Fruit fly (Drosophila melanogaster) whole organism, embryonic: ENCODE results near the gene CG43814.

Experiments used
- Atf-2 ChIP-seq: fragments of 200-800 bp; sonication (Bioruptor generic); optimal IDR thresholded peaks from 2 replicates; lab custom pipeline; 2016; ENCODE audit warnings: missing biosample characterization, missing genetic modification characterization
- Bgb ChIP-seq: fragments of 200-800 bp; sonication (Bioruptor generic); IDR thresholded peaks from 2 replicates; pipeline ENCODE4 v1.3.6; 2022; ENCODE audit warnings: missing biosample characterization, missing genetic modification characterization; ENCODE audit not compliant: partially characterized antibody
- CG10274 ChIP-seq: fragments of 200-800 bp; sonication (Bioruptor generic); optimal IDR thresholded peaks from 3 replicates; lab custom pipeline; 2017; ENCODE audit warnings: missing biosample characterization, mild to moderate bottlenecking, missing genetic modification characterization
- CG10543 ChIP-seq: fragments of 200-800 bp; sonication (Bioruptor generic); optimal IDR thresholded peaks from 3 replicates; lab custom pipeline; 2017; ENCODE audit warnings: missing biosample characterization, mild to moderate bottlenecking, missing genetic modification characterization, moderate library complexity
- CG11456 ChIP-seq: fragments of 200-800 bp; sonication (Bioruptor generic); IDR thresholded peaks from 3 replicates; pipeline ENCODE4 v1.3.6; 2022; ENCODE audit warnings: missing biosample characterization, missing genetic modification characterization
- CG12659 ChIP-seq: fragments of 200-800 bp; sonication (Bioruptor generic); optimal IDR thresholded peaks from 3 replicates; lab custom pipeline; 2017; ENCODE audit warnings: mild to moderate bottlenecking, missing biosample characterization, missing genetic modification reagents, missing genetic modification characterization
- CG14667 ChIP-seq: fragments of 200-800 bp; sonication (Bioruptor generic); IDR thresholded peaks from 2 replicates; pipeline ENCODE4 v1.3.6; 2022; ENCODE audit warnings: missing biosample characterization, missing genetic modification characterization
- CG17385 ChIP-seq: fragments of 200-800 bp; sonication (Bioruptor generic); optimal IDR thresholded peaks from 3 replicates; lab custom pipeline; 2018; ENCODE audit warnings: missing biosample characterization, mild to moderate bottlenecking, missing genetic modification characterization
- CG18262 ChIP-seq: fragments of 200-800 bp; optimal IDR thresholded peaks from 3 replicates; lab custom pipeline; 2019; ENCODE audit warnings: missing biosample characterization, mild to moderate bottlenecking, missing genetic modification characterization, moderate library complexity
- CG18764 ChIP-seq: fragments of 200-800 bp; sonication (Bioruptor generic); optimal IDR thresholded peaks from 3 replicates; lab custom pipeline; 2016; ENCODE audit warnings: missing biosample characterization, missing genetic modification characterization
- CG31441 ChIP-seq: fragments of 200-800 bp; sonication (Bioruptor generic); IDR thresholded peaks from 2 replicates; pipeline ENCODE4 v1.3.6; 2022; ENCODE audit warnings: missing biosample characterization, missing genetic modification characterization
- CG3407 ChIP-seq: fragments of 200-800 bp; sonication (Bioruptor generic); optimal IDR thresholded peaks from 2 replicates; lab custom pipeline; 2018; ENCODE audit warnings: missing biosample characterization, mild to moderate bottlenecking, missing genetic modification characterization
- CG34376 ChIP-seq: fragments of 200-800 bp; sonication (Bioruptor generic); optimal IDR thresholded peaks from 2 replicates; lab custom pipeline; 2018; ENCODE audit warnings: missing biosample characterization, mild to moderate bottlenecking, missing genetic modification characterization
- CG42726 ChIP-seq: fragments of 200-800 bp; sonication (Bioruptor generic); IDR thresholded peaks from 2 replicates; pipeline ENCODE4 v1.3.6; 2022; ENCODE audit warnings: missing biosample characterization, missing genetic modification characterization; ENCODE audit not compliant: partially characterized antibody
- CG4617 ChIP-seq: fragments of 200-800 bp; sonication (Bioruptor generic); optimal IDR thresholded peaks from 3 replicates; lab custom pipeline; 2016; ENCODE audit warnings: missing biosample characterization, missing genetic modification characterization, borderline replicate concordance
- CG7357 ChIP-seq: fragments of 200-800 bp; sonication (Bioruptor generic); IDR thresholded peaks from 3 replicates; pipeline ENCODE4 v1.3.6; 2022; ENCODE audit warnings: missing biosample characterization, missing genetic modification characterization
- CG7745 ChIP-seq: fragments of 200-800 bp; sonication (Bioruptor generic); optimal IDR thresholded peaks from 2 replicates; lab custom pipeline; 2018; ENCODE audit warnings: missing biosample characterization, mild to moderate bottlenecking, missing genetic modification characterization, moderate library complexity
- CG9437 ChIP-seq: fragments of 200-800 bp; sonication (Bioruptor generic); optimal IDR thresholded peaks from 2 replicates; lab custom pipeline; 2018; ENCODE audit warnings: missing biosample characterization, mild to moderate bottlenecking, missing genetic modification characterization
- CrebB ChIP-seq: fragments of 200-800 bp; sonication (Bioruptor generic); optimal IDR thresholded peaks from 3 replicates; lab custom pipeline; 2018; ENCODE audit warnings: missing biosample characterization, mild to moderate bottlenecking, missing genetic modification characterization
- Dbx ChIP-seq: fragments of 200-800 bp; sonication (Bioruptor generic); IDR thresholded peaks from 3 replicates; pipeline ENCODE4 v1.3.6; 2022; ENCODE audit warnings: missing biosample characterization, missing genetic modification characterization
- Deaf1 ChIP-seq: fragments of 200-800 bp; optimal IDR thresholded peaks from 3 replicates; lab custom pipeline; 2019; ENCODE audit warnings: missing biosample characterization, mild to moderate bottlenecking, missing genetic modification characterization, moderate library complexity
- Dref ChIP-seq: fragments of 200-800 bp; sonication (Bioruptor generic); IDR thresholded peaks from 2 replicates; pipeline ENCODE4 v1.3.6; 2022; ENCODE audit warnings: missing biosample characterization, missing genetic modification characterization
- Fer2 ChIP-seq: fragments of 200-800 bp; sonication (Bioruptor generic); optimal IDR thresholded peaks from 2 replicates; lab custom pipeline; 2018; ENCODE audit warnings: missing biosample characterization, mild to moderate bottlenecking, missing genetic modification characterization, moderate library complexity
- HmgD ChIP-seq: fragments of 200-800 bp; sonication (Bioruptor generic); optimal IDR thresholded peaks from 3 replicates; lab custom pipeline; 2016; ENCODE audit warnings: missing biosample characterization, missing genetic modification characterization
- Hmr ChIP-seq: fragments of 200-800 bp; sonication (Bioruptor generic); optimal IDR thresholded peaks from 3 replicates; lab custom pipeline; 2017; ENCODE audit warnings: mild to moderate bottlenecking, missing biosample characterization, missing genetic modification reagents, missing genetic modification characterization
- Jarid2 ChIP-seq: fragments of 200-800 bp; sonication (Bioruptor generic); optimal IDR thresholded peaks from 3 replicates; lab custom pipeline; 2017; ENCODE audit warnings: mild to moderate bottlenecking, missing biosample characterization, missing genetic modification reagents, missing genetic modification characterization
- Med ChIP-seq: fragments of 200-800 bp; sonication (Bioruptor generic); peaks from one replicate; lab custom pipeline; 2016; ENCODE audit warnings: missing biosample characterization, missing genetic modification characterization, mild to moderate bottlenecking, inconsistent platforms, moderate library complexity
- Sox100B ChIP-seq: fragments of 200-800 bp; sonication (Bioruptor generic); optimal IDR thresholded peaks from 3 replicates; lab custom pipeline; 2018; ENCODE audit warnings: missing biosample characterization, mild to moderate bottlenecking, missing genetic modification characterization
- Ssrp ChIP-seq: fragments of 200-800 bp; sonication (Bioruptor generic); optimal IDR thresholded peaks from 2 replicates; lab custom pipeline; 2018; ENCODE audit warnings: missing biosample characterization, mild to moderate bottlenecking, missing genetic modification characterization, moderate library complexity
- ab ChIP-seq: fragments of 200-800 bp; sonication (Bioruptor generic); optimal IDR thresholded peaks from 2 replicates; lab custom pipeline; 2016; ENCODE audit warnings: missing biosample characterization, missing genetic modification characterization
- abd-A ChIP-seq: fragments of 200-800 bp; sonication (Bioruptor generic); optimal IDR thresholded peaks from 3 replicates; lab custom pipeline; 2019; ENCODE audit warnings: missing biosample characterization, mild to moderate bottlenecking, missing genetic modification characterization, moderate library complexity
- chinmo ChIP-seq: fragments of 200-800 bp; sonication (Bioruptor generic); IDR thresholded peaks from 4 replicates; pipeline ENCODE4 v1.3.6; 2022; ENCODE audit warnings: missing biosample characterization, missing genetic modification characterization; ENCODE audit not compliant: partially characterized antibody
- ci ChIP-seq: fragments of 200-800 bp; sonication (Bioruptor generic); IDR thresholded peaks from 3 replicates; pipeline ENCODE4 v1.3.6; 2022; ENCODE audit warnings: missing biosample characterization, missing genetic modification characterization
- corto ChIP-seq: fragments of 200-800 bp; sonication (Bioruptor generic); optimal IDR thresholded peaks from 2 replicates; lab custom pipeline; 2016; ENCODE audit warnings: missing biosample characterization, mild to moderate bottlenecking, missing genetic modification characterization, moderate library complexity
- crol ChIP-seq: fragments of 200-800 bp; sonication (Bioruptor generic); IDR thresholded peaks from 2 replicates; pipeline ENCODE4 v1.3.6; 2022; ENCODE audit warnings: missing biosample characterization, missing genetic modification characterization
- da ChIP-seq: fragments of 200-800 bp; sonication (Bioruptor generic); optimal IDR thresholded peaks from 2 replicates; lab custom pipeline; 2016; ENCODE audit warnings: missing biosample characterization, missing genetic modification characterization
- ewg ChIP-seq: fragments of 200-800 bp; sonication (Bioruptor generic); optimal IDR thresholded peaks from 3 replicates; lab custom pipeline; 2017; ENCODE audit warnings: mild to moderate bottlenecking, missing biosample characterization, missing genetic modification reagents, missing genetic modification characterization
- gfzf ChIP-seq: fragments of 200-800 bp; sonication (Bioruptor generic); optimal IDR thresholded peaks from 2 replicates; lab custom pipeline; 2016; ENCODE audit warnings: missing biosample characterization, mild to moderate bottlenecking, missing genetic modification characterization, moderate library complexity
- grn ChIP-seq: fragments of 200-800 bp; sonication (Bioruptor generic); optimal IDR thresholded peaks from 3 replicates; lab custom pipeline; 2017; ENCODE audit warnings: missing biosample characterization, missing genetic modification characterization
- ind ChIP-seq: fragments of 200-800 bp; sonication (Bioruptor generic); optimal IDR thresholded peaks from 3 replicates; lab custom pipeline; 2016; ENCODE audit warnings: missing biosample characterization, missing genetic modification characterization
- lilli ChIP-seq: fragments of 200-800 bp; sonication (Bioruptor generic); optimal IDR thresholded peaks from 3 replicates; lab custom pipeline; 2016; ENCODE audit warnings: missing biosample characterization, missing genetic modification characterization
- odd ChIP-seq: fragments of 200-800 bp; sonication (Bioruptor generic); optimal IDR thresholded peaks from 2 replicates; lab custom pipeline; 2017; ENCODE audit warnings: missing biosample characterization, mild to moderate bottlenecking, missing genetic modification characterization
- pnt ChIP-seq: fragments of 200-800 bp; sonication (Bioruptor generic); optimal IDR thresholded peaks from 3 replicates; lab custom pipeline; 2016; ENCODE audit warnings: missing biosample characterization, missing genetic modification characterization
- sc ChIP-seq, 3 experiments: fragments of >200 bp in 2 of 3; fragments of 200-800 bp in 1 of 3; sonication (Bioruptor generic) in 1 of 3; optimal IDR thresholded peaks; 2 replicates in 2 of 3; 3 replicates in 1 of 3; lab custom pipeline; 2017; ENCODE audit warnings: mild to moderate bottlenecking in 1 of 3, missing biosample characterization in 1 of 3, missing genetic modification characterization in 1 of 3, missing genetic modification reagents in 1 of 3
- scrt ChIP-seq: fragments of 200-800 bp; sonication (Bioruptor generic); optimal IDR thresholded peaks from 2 replicates; lab custom pipeline; 2018; ENCODE audit warnings: missing biosample characterization, mild to moderate bottlenecking, missing genetic modification characterization, moderate library complexity
- sqz ChIP-seq: fragments of 200-800 bp; sonication (Bioruptor generic); optimal IDR thresholded peaks from 3 replicates; lab custom pipeline; 2018; ENCODE audit warnings: missing biosample characterization, mild to moderate bottlenecking, missing genetic modification characterization
- sug ChIP-seq: fragments of 200-800 bp; optimal IDR thresholded peaks from 2 replicates; lab custom pipeline; 2019; ENCODE audit warnings: missing biosample characterization, mild to moderate bottlenecking, missing genetic modification characterization, moderate library complexity
- z ChIP-seq: fragments of 200-800 bp; sonication (Bioruptor generic); IDR thresholded peaks from 3 replicates; pipeline ENCODE4 v1.3.6; 2022; ENCODE audit warnings: missing biosample characterization, missing genetic modification characterization
- zfh1 ChIP-seq: fragments of 200-800 bp; sonication (Bioruptor generic); IDR thresholded peaks from 3 replicates; pipeline ENCODE4 v1.3.6; 2022; ENCODE audit warnings: missing biosample characterization, missing genetic modification characterization

The CG43814 gene

DNA sequence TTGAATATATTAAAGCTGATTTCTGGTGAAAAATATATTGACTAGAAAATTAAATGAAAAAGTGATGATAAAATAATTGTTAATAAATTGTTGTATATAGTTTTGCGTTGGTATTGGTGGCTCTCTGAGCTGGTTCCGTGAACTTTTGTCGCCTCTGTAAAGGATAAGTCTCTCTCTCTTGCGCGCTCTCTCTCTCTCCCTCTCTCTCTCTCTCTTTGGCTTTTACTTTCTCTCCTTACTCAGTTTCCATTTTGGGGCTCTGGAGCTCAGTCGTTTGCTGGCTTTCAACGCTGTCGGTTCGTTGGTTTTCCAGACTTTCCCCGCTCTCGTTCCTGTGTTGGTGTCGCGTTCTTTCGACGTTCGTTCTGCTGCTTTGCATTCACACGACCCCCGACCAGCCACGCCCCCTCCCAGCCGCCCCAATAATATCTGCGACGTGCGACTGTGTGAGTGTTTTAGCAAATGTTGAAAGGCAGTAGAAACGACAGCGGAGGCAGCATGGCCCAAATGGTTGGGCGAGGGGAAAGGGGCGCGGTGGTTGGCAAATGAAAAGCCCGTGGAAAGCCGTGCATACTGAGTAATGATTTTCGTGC, 39.9 kb upstream of the CG43814 start, which contains the start of gene CG17321 (continued):
- 0 out of 4 replicates have a peak, but pooled peaks have one; percentile 29 for TF ChIP-seq chinmo
- TF ChIP-seq CG7745 (tag; lab: Kevin White, UChicago): no peak
- no peak; the same call in 2 of the 3 replicates for TF ChIP-seq ci (GFP tag; lab: Robert Waterston, UW)
- no peak for TF ChIP-seq sc (optimal IDR thresholded peaks at IDR 0.05; lab: Kevin White, UChicago)
- TF ChIP-seq sc (GFP tag; optimal IDR thresholded peaks at IDR 0.05; lab: Kevin White, UChicago): no peak
- TF ChIP-seq crol: peak; percentile 68
- TF ChIP-seq CrebB (tag; lab: Kevin White, UChicago): no peak
- no peak for TF ChIP-seq odd (GFP tag; lab: Kevin White, UChicago)
- peak; percentile 51 for TF ChIP-seq ewg
- TF ChIP-seq CG18262 (tag; lab: Kevin White, UChicago): no peak
- no peak for TF ChIP-seq CG9437 (GFP tag; lab: Kevin White, UChicago)
- TF ChIP-seq Bgb (GFP tag; lab: Robert Waterston, UW): peak; percentile 27; the same call in 1 of the 2 replicates
- no peak for TF ChIP-seq CG31441
- 0 out of 3 replicates have a peak, but pooled peaks have one; percentile 25 for TF ChIP-seq CG7357 (GFP tag; lab: Robert Waterston, UW)
- TF ChIP-seq CG4617: no peak
- no peak for TF ChIP-seq CG10543 (GFP tag; lab: Kevin White, UChicago)
- no peak for TF ChIP-seq HmgD
- peak; percentile 43 for TF ChIP-seq Hmr (GFP tag; lab: Kevin White, UChicago)
- TF ChIP-seq Dref (GFP tag; lab: Robert Waterston, UW): 0 out of 2 replicates have a peak, but pooled peaks have one; percentile 14
- TF ChIP-seq CG3407 (GFP tag; lab: Kevin White, UChicago): no peak
- TF ChIP-seq scrt (GFP tag; lab: Kevin White, UChicago): peak; percentile 36
- no peak for TF ChIP-seq CG18764
- TF ChIP-seq zfh1 (GFP tag; lab: Robert Waterston, UW): no peak
- peak; percentile 66 for TF ChIP-seq abd-A (tag; lab: Kevin White, UChicago)
- TF ChIP-seq ab (GFP tag; lab: Kevin White, UChicago): no peak
- 0 out of 3 replicates have a peak, but pooled peaks have one; percentile 37 for TF ChIP-seq CG11456 (GFP tag; lab: Robert Waterston, UW)
- no peak for TF ChIP-seq pnt (GFP tag; lab: Kevin White, UChicago)
- TF ChIP-seq Dbx (GFP tag; lab: Robert Waterston, UW): 0 out of 3 replicates have a peak, but pooled peaks have one; percentile 25
- TF ChIP-seq Fer2 (tag; lab: Kevin White, UChicago): no peak
- no peak for TF ChIP-seq Atf-2 (GFP tag; lab: Kevin White, UChicago)
- no peak for TF ChIP-seq da (GFP tag; lab: Kevin White, UChicago)
- TF ChIP-seq CG42726 (GFP tag; lab: Robert Waterston, UW): no peak
- peak; percentile 31 for TF ChIP-seq CG34376 (GFP tag; lab: Kevin White, UChicago)
- no peak for TF ChIP-seq grn (GFP tag; lab: Kevin White, UChicago)
- TF ChIP-seq gfzf (GFP tag; lab: Kevin White, UChicago): no peak
- no peak for TF ChIP-seq sqz
- no peak for TF ChIP-seq Sox100B (GFP tag; lab: Kevin White, UChicago)
- TF ChIP-seq sug: no peak
- TF ChIP-seq CG10274: no peak
- no peak for TF ChIP-seq CG12659 (GFP tag; lab: Kevin White, UChicago)
- TF ChIP-seq CG14667: no peak
- TF ChIP-seq CG17385 (GFP tag; lab: Kevin White, UChicago): peak; percentile 19
- peak; percentile 60 for TF ChIP-seq Jarid2
- TF ChIP-seq Med: peak; percentile 79
- peak; percentile 51 for TF ChIP-seq Deaf1 (tag; lab: Kevin White, UChicago)
- no peak for TF ChIP-seq z (GFP tag; lab: Robert Waterston, UW)
- TF ChIP-seq corto (GFP tag; lab: Kevin White, UChicago): no peak
- no peak for TF ChIP-seq lilli (GFP tag; lab: Kevin White, UChicago)
- TF ChIP-seq ind: no peak
- TF ChIP-seq Ssrp (tag; lab: Kevin White, UChicago): no peak
